Worm (Caenorhabditis elegans): ENCODE measurements around the gene mrps-2.

mrps-2 gene

DNA sequence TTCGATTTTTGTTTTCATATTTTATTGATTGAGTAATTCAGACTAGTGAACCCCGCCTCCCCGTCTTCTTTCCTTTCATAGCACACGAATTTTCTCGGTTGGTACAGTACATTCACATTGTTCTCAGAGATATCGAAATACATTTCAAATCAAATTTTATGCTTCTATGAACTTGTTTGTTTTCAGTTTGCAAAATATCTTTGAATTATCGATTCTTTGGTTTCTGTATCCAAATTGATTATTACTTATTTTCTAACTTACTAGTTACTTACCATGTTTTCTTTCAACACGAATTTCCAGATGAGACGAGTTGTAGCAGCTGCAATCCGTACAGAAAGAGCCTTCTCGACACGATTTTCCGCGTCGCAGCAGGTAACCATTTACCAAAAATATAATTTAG lies at the start of gene mrps-2:
Gene mrps-2, plus strand, starts transcription at position 301 of the 400 bp plus-strand sequence.
- no peak for TF ChIP-seq unc-62 (GFP tag; optimal IDR thresholded peaks at IDR 0.05)

DNA sequence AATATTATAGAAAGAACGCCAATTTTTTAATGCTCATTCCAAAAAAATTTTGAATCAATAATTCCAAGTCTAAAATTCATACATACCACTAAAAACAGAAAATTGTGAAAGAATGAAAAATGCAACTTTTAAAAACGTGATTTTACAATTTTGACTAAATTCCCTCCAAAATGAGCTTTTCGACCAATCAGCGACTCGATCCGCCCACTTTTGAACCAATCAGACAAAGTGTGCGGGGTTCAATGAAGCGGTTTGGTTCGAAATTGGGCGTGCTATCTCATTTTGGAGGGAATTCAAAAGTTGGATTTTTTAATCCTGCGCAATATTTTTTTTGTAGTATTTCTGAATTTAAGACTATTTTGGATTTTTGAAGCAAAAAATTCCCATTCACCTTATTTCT lies 48.2 kb upstream of the mrps-2 start:
- TF ChIP-seq unc-62 (GFP tag; optimal IDR thresholded peaks at IDR 0.05) = no peak

DNA sequence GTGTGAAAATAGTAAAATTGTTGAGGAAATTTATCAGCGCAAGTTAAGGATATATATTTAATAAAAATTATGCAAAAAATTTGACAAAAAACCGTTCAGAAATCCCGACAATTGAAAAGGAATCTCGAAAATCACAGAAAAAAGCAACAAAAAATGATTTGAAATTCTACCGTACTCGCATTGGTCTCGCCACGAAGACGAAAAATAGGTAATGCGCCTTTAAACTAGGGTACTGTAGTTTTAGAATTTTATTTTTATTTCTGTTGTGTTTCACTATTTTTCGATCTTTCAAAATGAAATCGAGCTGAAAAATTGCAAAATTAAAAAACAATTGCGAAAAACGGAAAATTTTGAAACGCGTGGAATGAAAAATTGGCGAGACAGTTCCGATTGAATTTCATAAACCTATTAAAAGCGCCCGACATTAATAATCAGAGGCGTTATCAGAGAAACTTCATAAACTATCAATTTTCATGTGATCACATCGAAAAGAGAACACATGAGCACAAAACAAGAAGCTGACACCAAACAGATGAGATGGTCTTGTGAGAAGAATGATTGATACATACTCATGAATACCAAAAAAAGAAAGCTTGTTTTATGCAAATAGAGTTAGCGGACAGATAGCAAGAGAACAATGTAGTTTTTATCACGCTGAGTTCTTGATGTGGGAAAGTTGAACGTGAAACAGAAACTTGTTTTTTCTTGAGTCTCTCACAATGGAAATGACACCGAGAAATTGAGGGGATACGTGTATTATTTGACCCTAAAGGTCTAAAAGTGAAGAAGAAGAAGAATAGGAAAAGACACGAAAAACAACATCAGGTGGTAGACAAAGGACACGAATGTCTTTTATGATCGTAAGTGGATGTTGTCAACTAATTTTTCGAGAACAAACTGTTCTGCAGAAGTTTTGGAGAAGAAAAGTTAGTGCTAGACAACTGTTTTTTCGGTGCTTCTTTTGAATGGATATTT lies 40.4 kb upstream of the mrps-2 start:
- no peak for TF ChIP-seq unc-62 (GFP tag; optimal IDR thresholded peaks at IDR 0.05)

DNA sequence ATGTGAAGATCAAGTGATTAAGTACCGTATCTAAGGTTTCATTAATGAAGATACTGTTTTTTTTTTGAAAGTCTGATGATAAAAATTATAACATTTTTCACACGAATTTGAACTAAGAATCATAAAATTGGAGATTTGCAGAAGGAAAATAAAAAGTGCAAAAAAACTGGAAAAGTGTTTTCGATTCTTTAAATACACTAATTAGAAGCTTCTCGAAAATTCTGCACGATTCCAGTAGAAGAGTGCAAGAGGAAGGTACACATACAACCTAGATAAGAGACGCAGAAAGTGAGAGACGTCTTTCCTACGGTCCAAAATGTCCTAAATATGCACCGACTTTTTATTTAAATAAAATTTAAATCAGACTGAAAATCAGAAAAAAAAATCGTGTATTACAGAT lies 39.3 kb upstream of the mrps-2 start:
- TF ChIP-seq unc-62 (GFP tag; optimal IDR thresholded peaks at IDR 0.05) = no peak

DNA sequence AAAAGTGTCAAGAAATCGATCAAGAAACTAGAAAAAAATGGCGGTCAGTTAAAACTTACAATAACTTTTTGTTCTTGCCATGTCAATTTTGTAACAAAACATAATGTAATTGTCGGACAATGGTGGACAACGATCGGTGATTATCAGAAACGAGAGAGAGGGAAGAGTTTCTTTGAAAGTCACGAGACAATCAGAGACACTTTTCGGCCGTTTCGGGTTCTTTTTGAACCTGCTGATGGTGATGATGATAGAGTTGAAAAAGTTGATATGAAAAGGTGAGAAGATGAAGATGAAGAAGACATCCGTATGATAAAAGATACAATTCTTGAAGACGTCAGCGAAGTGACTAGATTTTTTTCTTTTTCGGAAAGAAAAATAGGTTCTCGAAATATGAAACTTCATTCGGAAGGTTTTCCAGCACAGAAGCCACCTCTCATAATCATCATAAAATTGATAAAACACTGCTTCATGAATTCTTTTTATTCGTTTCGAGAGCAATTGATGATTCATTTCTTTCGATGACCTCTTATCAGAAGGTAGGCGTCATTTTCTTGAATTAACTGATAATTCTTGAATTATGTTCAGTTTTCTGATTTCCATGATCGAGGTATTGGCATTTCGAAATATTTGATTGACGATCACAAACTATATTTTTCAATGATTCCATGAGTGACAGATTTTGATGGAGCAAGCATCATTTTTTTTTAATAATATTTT lies 38.6 kb upstream of the mrps-2 start:
- TF ChIP-seq unc-62 (GFP tag; optimal IDR thresholded peaks at IDR 0.05) = no peak

DNA sequence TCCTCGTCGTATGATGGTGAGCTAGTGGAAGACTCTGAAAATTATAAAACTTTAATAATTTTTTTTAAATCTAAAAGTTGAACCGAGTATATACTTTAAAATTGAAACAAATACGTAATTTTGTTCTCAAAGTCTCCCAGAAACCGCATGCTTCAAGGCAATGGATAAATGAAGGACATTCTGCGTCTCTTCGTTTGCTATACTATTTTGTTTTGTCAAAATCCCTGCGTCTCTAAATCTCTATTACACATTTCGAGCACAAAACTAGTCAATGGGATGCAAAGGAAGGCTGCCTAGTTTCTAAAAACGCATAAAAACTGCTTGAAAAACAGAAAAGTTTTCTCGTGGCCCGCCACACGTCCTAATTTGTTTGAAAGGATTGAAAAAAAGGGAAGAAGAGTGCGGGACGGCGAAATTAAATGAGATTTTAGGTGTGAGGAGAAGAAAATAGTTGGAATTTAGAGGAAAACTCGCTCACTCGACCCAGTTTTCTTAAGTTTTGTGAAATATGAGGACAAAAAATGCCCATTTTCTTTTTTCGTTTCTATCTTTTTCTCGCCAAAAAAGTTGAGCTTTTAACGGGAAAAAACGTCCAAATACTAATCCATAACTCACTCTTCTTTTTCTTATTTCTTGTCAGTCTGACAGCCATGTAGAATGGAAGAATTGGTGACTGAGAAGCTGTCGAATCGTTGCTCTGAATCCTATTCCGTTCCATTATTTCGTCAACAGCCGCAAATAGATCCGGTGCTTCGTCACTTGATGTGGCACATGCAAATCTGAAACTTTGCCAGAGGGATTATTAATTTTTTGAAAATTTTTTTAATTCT lies 36.7 kb upstream of the mrps-2 start:
- TF ChIP-seq unc-62 (GFP tag; optimal IDR thresholded peaks at IDR 0.05) = no peak

DNA sequence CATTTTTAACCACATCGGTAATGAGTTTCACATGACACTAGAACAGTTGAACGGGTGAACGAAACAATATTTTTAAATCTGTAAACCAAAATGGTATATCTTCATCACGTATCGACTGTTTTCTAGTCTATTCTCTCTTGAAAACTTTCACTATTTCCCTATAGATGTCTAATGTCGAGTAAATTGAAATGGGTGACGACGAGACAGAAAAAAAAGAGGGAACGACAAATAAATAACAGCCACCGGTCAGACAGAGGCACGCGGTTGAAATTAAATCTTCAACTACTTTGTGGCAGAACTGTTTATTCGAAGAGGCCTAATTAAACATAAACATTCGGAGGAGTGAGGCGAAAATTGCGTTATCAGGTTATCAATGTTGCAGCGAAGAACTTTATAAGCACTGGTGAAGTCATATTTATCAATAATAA lies 31.1 kb upstream of the mrps-2 start:
- TF ChIP-seq unc-62 (GFP tag; optimal IDR thresholded peaks at IDR 0.05) = no peak

DNA sequence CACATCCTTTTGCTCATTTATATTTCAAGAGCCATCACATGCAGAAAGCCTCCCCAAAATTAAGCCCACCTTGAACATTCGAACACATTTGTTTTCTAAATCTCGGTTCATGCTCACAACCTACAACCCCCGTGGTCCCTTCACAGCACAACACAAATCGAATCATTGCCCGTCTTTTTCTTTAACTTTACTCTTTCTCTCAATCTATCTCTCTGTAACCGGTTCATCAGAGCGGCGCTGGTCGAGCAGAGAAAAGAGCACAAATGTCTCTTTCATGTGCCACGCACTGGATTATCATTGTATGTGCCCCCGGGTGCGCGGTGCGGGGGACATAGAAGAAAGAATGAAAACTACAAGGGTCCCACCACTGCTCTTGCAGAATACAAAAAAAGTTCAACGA lies 30.2 kb upstream of the mrps-2 start:
- no peak for TF ChIP-seq unc-62 (GFP tag; optimal IDR thresholded peaks at IDR 0.05)

DNA sequence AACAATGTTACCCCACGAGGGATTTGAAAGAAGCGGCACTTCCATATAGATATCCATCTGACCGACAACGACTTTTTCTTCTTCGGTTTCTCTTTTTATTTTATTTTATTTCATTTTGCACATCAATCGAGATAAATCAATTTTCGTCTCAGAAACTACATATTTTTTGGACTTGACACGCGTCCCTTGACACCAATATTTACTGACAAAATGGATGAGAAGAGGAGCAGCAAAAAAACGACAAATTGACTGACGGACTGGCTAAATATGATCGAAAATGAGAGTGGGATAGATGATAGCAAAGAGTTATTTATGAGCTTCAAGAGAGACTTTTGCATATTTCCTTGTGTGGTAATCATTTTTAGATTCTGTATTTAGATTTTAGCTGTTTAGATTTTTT lies 28.1 kb upstream of the mrps-2 start:
- no peak for TF ChIP-seq unc-62 (GFP tag; optimal IDR thresholded peaks at IDR 0.05)

DNA sequence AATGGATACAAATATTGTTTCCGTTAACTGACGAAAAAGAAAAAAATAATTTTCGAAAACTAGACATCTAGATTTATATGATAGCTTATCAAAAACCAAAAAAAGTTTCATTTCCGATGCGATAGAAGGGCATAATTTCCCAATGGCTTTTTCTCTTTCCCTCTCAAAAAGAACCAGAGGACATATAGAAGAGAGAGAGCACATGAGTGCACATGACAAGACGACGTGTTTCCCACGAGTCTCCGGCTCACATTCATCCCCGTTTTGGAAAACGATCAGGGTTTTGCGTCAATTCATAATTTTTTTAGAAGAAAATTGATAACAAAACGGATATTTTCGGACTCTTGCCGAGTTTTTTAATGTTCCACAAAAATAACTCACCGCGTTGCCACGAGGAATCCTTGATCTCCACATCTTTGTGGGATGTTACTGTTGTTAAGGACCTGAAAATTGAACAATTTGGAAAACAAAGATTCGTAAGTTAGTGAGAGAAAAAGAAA lies 21.1 kb upstream of the mrps-2 start, which contains the start of gene lmd-3:
Gene lmd-3, minus strand, starts transcription at position 450 of the 500 bp plus-strand sequence.
- TF ChIP-seq unc-62 (GFP tag; optimal IDR thresholded peaks at IDR 0.05) = no peak

DNA sequence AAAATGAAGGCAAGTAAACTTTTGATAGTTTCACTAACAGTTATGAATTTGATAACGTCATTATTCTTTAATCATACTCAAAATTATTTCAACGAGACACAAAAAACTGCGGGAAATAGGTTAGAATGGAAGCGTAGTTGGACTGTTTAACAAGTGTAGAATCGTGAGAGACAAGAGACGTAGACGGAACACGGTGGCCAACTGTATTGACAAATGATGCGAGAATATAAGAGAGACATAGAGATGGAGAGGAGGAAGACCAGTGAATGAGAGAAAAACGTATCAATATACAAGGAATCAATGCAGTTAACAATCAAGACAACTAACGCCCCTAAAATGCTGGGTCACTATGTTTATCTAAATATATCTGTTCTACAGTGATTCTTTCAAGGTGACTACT lies 19.9 kb upstream of the mrps-2 start:
- no peak for TF ChIP-seq unc-62 (GFP tag; optimal IDR thresholded peaks at IDR 0.05)

DNA sequence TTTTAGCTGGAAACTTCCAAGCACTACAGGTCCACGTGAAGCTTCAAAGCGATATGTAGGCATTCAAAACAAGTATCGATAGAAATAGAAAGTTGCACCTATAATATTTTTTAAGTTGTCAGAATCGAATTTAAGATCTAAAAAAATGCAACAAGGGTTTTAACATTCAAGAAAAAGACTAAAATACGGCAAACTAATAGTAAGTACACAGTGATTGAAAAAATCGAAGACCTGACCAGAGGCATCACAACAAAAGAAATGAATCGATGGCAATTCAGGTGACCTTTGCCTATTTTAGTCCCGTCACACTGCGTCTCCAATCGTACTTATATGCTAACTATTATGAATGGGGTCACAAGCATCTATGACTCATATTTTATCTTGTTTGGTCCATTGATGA lies 17.6 kb upstream of the mrps-2 start, which contains the start of gene T23B12.5:
Gene T23B12.5, minus strand, starts transcription at position 101 of the 400 bp plus-strand sequence.
- TF ChIP-seq unc-62 (GFP tag; optimal IDR thresholded peaks at IDR 0.05) = no peak

DNA sequence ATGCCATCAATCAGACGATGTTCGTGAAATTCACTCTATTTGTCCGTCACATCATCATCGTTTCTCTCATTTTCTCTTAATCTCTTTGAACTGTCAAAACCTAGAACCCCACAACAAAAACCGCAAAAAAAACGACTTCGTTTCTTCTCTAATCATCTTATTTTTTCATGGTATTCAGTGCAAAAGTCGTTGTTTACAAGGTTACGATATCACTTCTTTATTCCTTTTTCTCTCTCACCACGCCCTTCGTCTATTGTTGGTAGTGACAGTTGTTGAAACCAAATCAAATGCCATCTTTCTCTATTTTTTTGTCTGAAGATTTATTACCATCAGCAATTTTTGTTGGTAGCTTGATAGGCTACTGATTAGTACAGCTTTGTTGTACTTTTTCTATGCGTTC lies 16.2 kb upstream of the mrps-2 start:
- no peak for TF ChIP-seq unc-62 (GFP tag; optimal IDR thresholded peaks at IDR 0.05)

DNA sequence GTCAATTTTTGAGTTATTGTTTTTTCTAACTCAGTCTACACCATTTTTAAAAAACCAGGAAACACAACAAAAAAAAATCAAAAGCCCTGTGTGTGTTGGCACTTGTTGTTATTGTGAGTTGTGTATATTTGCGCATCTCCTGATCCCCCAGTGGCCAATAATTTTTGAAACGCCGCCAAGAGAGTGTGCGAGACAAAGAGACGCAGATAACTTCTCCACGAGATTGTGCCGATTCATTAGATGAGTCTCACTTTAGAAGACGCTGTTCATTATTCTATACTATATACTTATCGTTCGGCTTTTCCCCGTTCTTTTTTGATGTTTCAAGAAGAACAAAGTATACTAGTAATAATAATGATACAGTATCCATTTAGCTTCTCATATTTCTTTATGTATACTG lies 14.8 kb upstream of the mrps-2 start:
- no peak for TF ChIP-seq unc-62 (GFP tag; optimal IDR thresholded peaks at IDR 0.05)

DNA sequence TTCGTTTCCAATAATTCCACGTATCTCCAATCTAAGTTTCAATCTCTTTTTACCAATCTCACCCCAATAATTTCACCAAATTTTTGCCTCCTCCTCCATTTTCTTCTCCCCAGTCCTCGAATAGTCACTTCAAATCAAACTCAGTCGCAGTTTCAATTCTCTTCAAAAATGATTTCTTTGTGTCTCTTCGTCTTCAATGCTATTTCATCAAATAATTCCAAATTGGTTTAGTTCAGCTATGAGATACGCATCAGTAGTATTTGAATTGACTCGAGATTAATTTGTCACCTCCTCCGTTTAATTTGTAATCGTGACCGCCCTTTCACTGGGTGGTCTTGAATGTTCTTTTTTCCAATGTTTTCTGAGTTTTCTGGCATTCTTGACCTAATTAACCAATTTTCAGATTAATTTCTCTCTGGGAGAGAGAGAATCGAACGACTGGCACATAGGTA lies 10.5 kb upstream of the mrps-2 start, which contains the start of gene T23B12.11:
Gene T23B12.11, plus strand, starts transcription at position 402 of the 452 bp plus-strand sequence.
- TF ChIP-seq unc-62 (GFP tag; optimal IDR thresholded peaks at IDR 0.05) = no peak
